Worm (Caenorhabditis elegans): Measurements from ENCODE around the gene srbc-63.

DNA sequence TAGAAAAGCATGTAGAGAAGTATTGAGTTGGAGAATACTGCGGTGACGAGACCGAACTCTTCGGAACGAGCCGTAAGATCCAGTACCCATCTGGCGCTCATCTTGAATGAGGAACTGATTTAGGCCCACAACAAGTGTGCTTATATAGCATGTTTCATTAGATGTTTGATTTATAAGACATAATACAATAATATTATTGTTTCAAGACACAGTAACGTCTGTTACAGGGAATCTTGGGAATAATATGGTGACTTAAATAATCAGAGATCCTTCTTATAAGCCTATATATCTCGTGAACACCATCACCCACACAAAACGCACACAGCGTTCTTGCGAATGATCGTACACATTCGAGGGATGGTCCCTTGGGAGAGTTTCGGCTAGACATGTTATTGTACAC is 28.8 kb downstream of the srbc-63 start, which contains the start of gene str-88:
- TF ChIP-seq snpc-4 (tag; optimal IDR thresholded peaks at IDR 0.05) (no peak), unc-39 (tag; optimal IDR thresholded peaks at IDR 0.05) (no peak), unc-62 (GFP tag; optimal IDR thresholded peaks at IDR 0.05) (no peak), blmp-1 (tag; optimal IDR thresholded peaks at IDR 0.05) (no peak), hlh-1 (tag; optimal IDR thresholded peaks at IDR 0.05) (no peak), pha-4 (tag; optimal IDR thresholded peaks at IDR 0.05) (no peak)
